Worm (Caenorhabditis elegans): ENCODE measurements around the gene T16G1.3.

The T16G1.3 gene

DNA sequence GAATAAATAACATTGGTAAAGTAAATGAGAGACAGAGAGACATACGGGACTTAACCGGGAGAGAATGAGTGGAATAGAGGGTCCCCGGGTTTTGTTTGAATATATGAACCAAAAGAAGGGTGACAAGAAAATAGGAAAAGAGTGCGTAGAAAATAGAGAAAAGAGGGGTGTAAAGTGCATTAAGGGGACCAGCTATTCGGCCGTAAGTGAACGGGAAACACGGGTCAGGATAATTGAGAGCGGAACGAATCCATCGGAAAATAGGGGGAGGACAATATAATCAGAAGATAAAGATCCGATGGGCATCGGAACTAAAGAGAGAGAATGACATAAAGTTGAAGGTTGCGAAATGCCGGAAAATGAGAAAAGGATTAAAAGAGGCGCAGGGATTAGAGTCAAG lies 46.8 kb downstream of the T16G1.3 start:
- TF ChIP-seq ceh-82 (tag; optimal IDR thresholded peaks at IDR 0.05): no peak
- TF ChIP-seq aly-2 (tag; optimal IDR thresholded peaks at IDR 0.05): no peak
- TF ChIP-seq lsy-2 (tag; optimal IDR thresholded peaks at IDR 0.05): no peak

DNA sequence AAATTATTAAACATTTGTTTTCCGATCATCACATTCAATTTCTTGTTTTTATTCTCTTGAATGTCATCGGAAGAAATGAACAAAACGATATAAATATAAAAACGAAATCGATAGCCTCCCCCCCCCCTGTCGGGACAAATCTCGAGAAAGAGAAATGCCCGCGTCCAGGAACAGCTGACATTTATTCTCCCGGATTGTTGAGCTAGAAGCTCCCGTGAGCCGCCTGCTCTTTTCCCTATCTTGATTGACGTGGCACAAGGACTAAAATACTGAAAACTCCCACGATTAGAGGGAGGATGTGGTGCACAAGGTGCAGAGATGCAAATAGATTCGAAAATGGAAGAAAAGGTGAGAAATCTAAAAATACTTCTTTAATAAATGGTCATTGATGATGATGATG lies 47.3 kb downstream of the T16G1.3 start:
- TF ChIP-seq ceh-20 (GFP tag; IDR thresholded peaks at IDR 0.05) (no peak), aly-2 (tag; optimal IDR thresholded peaks at IDR 0.05) (no peak), hlh-11 (tag; optimal IDR thresholded peaks at IDR 0.05) (peak; percentile 32), daf-16 (GFP tag; optimal IDR thresholded peaks at IDR 0.05) (peak in 1 of 2 experiments; percentile 31), daf-16 (tag; optimal IDR thresholded peaks at IDR 0.05) (no peak), zip-11 (GFP tag; IDR thresholded peaks at IDR 0.05) (no peak)

- TF ChIP-seq jun-1 (tag; optimal IDR thresholded peaks at IDR 0.05) (no peak), unc-62 (GFP tag; optimal IDR thresholded peaks at IDR 0.05 in 1 of 2) (peak in 1 of 2 experiments; percentile 61), unc-62 (tag; optimal IDR thresholded peaks at IDR 0.05) (no peak)
These were observed 48.4 kb downstream of the T16G1.3 start, which contains the start of gene ttbk-7 for ce11 chrV:12895772-12896171. ttbk-7 (minus strand) TSS chrV:12895872.

Measured in whole organism, L4 larva.